Fruit fly (Drosophila melanogaster) whole organism, pupa: ENCODE results near the gene Mbs.
A peak's percentile ranks its signal among the peaks of the same experiment; 100 is the strongest.

Experiments used
- CG10348 ChIP-seq: fragments of 200-800 bp; sonication (Bioruptor generic); IDR thresholded peaks from 2 replicates; pipeline ENCODE4 v1.3.6; 2022; ENCODE audit warnings: missing biosample characterization, missing genetic modification characterization
- CG12605 ChIP-seq: fragments of 200-800 bp; sonication (Bioruptor generic); IDR thresholded peaks from 2 replicates; pipeline ENCODE4 v1.3.6; 2022; ENCODE audit warnings: missing biosample characterization, missing genetic modification characterization
- CG13204 ChIP-seq: fragments of 200-800 bp; sonication (Bioruptor generic); optimal IDR thresholded peaks from 2 replicates; lab custom pipeline; 2018; ENCODE audit warnings: missing biosample characterization, mild to moderate bottlenecking, missing genetic modification characterization, moderate library complexity
- CG14655 ChIP-seq: fragments of 200-800 bp; sonication (Bioruptor generic); optimal IDR thresholded peaks from 3 replicates; lab custom pipeline; 2017; ENCODE audit warnings: mild to moderate bottlenecking, missing biosample characterization, missing genetic modification reagents, missing genetic modification characterization
- CG15710 ChIP-seq: fragments of 200-800 bp; sonication (Bioruptor generic); optimal IDR thresholded peaks from 2 replicates; lab custom pipeline; 2018; ENCODE audit warnings: missing biosample characterization, mild to moderate bottlenecking, missing genetic modification characterization, moderate library complexity
- CG17806 ChIP-seq: fragments of 200-800 bp; sonication (Bioruptor generic); optimal IDR thresholded peaks from 2 replicates; lab custom pipeline; 2018; ENCODE audit warnings: missing biosample characterization, mild to moderate bottlenecking, missing genetic modification characterization, moderate library complexity
- CG32121 ChIP-seq: fragments of 200-800 bp; sonication (Bioruptor generic); IDR thresholded peaks from 2 replicates; pipeline ENCODE4 v1.3.6; 2022; ENCODE audit warnings: missing biosample characterization, missing genetic modification characterization
- CG34367 ChIP-seq: fragments of 200-800 bp; sonication (Bioruptor generic); optimal IDR thresholded peaks from 2 replicates; lab custom pipeline; 2018; ENCODE audit warnings: missing biosample characterization, mild to moderate bottlenecking, missing genetic modification characterization
- CG4496 ChIP-seq: fragments of 200-800 bp; sonication (Bioruptor generic); IDR thresholded peaks from 3 replicates; pipeline ENCODE4 v1.3.6; 2022; ENCODE audit warnings: missing biosample characterization, missing genetic modification characterization
- CG8159 ChIP-seq: fragments of 200-800 bp; sonication (Bioruptor generic); optimal IDR thresholded peaks from 3 replicates; lab custom pipeline; 2018; ENCODE audit warnings: missing biosample characterization, mild to moderate bottlenecking, missing genetic modification characterization, moderate library complexity
- CG8301 ChIP-seq: fragments of 200-800 bp; sonication (Bioruptor generic); optimal IDR thresholded peaks from 2 replicates; lab custom pipeline; 2018; ENCODE audit warnings: missing biosample characterization, mild to moderate bottlenecking, missing genetic modification characterization
- CG9948 ChIP-seq: fragments of 200-800 bp; sonication (Bioruptor generic); optimal IDR thresholded peaks from 2 replicates; lab custom pipeline; 2018; ENCODE audit warnings: missing biosample characterization, mild to moderate bottlenecking, missing genetic modification characterization, moderate library complexity
- D1 ChIP-seq: fragments of 200-800 bp; sonication (Bioruptor generic); optimal IDR thresholded peaks from 2 replicates; lab custom pipeline; 2018; ENCODE audit warnings: missing biosample characterization, mild to moderate bottlenecking, missing genetic modification characterization, moderate library complexity
- EcR ChIP-seq: fragments of 200-800 bp; sonication (Bioruptor generic); optimal IDR thresholded peaks from 3 replicates; lab custom pipeline; 2019; ENCODE audit warnings: missing biosample characterization, missing genetic modification characterization, mild to moderate bottlenecking, moderate library complexity, missing genetic modification reagents
- Ets98B ChIP-seq: fragments of 200-800 bp; sonication (Bioruptor generic); IDR thresholded peaks from 2 replicates; pipeline ENCODE4 v1.3.6; 2022; ENCODE audit warnings: missing biosample characterization, missing genetic modification characterization
- Pif1A ChIP-seq: fragments of 200-800 bp; sonication (Bioruptor generic); optimal IDR thresholded peaks from 3 replicates; lab custom pipeline; 2016; ENCODE audit warnings: missing biosample characterization, missing genetic modification characterization
- Pif1B ChIP-seq: fragments of 200-800 bp; sonication (Bioruptor generic); optimal IDR thresholded peaks from 3 replicates; lab custom pipeline; 2016; ENCODE audit warnings: missing biosample characterization, missing genetic modification characterization
- Snoo ChIP-seq: fragments of 200-800 bp; sonication (Bioruptor generic); optimal IDR thresholded peaks from 3 replicates; lab custom pipeline; 2017; ENCODE audit warnings: missing biosample characterization, mild to moderate bottlenecking, missing genetic modification characterization, inconsistent platforms
- fd96Ca ChIP-seq: fragments of 200-800 bp; sonication (Bioruptor generic); IDR thresholded peaks from 3 replicates; pipeline ENCODE4 v1.3.6; 2022; ENCODE audit warnings: missing biosample characterization, missing genetic modification characterization
- gl ChIP-seq: fragments of 200-800 bp; sonication (Bioruptor generic); optimal IDR thresholded peaks from 2 replicates; lab custom pipeline; 2018; ENCODE audit warnings: missing biosample characterization, mild to moderate bottlenecking, missing genetic modification characterization
- rn ChIP-seq: fragments of 200-800 bp; sonication (Bioruptor generic); IDR thresholded peaks from 2 replicates; pipeline ENCODE4 v1.3.6; 2022; ENCODE audit warnings: missing biosample characterization, missing genetic modification characterization

Gene Mbs

dm6 chr3L:16045831-16046336, 5.9 kb upstream of the Mbs start:
- TF ChIP-seq Pif1B (GFP tag; lab: Kevin White, UChicago) (peak; percentile 95), Pif1A (peak; percentile 97), rn (GFP tag; lab: Robert Waterston, UW) (peak; percentile 84), CG32121 (GFP tag; lab: Robert Waterston, UW) (peak; percentile 96), CG8301 (tag; lab: Kevin White, UChicago) (peak; percentile 94), CG9948 (peak; percentile 91), CG17806 (tag; lab: Kevin White, UChicago) (peak; percentile 94), D1 (tag; lab: Kevin White, UChicago) (peak; percentile 81), CG14655 (GFP tag; lab: Kevin White, UChicago) (peak; percentile 91), CG15710 (peak; percentile 95), CG10348 (GFP tag; lab: Robert Waterston, UW) (peak; percentile 60), CG8159 (tag; lab: Kevin White, UChicago) (peak; percentile 94), CG13204 (GFP tag; lab: Kevin White, UChicago) (peak; percentile 64), CG34367 (tag; lab: Kevin White, UChicago) (peak; percentile 95), EcR (GFP tag; lab: Kevin White, UChicago) (peak; percentile 19), Snoo (tag; lab: Kevin White, UChicago) (peak; percentile 80), gl (peak; percentile 92), fd96Ca (GFP tag; lab: Robert Waterston, UW) (peak; percentile 94), CG4496 (GFP tag; lab: Robert Waterston, UW) (peak; percentile 97), CG12605 (GFP tag; lab: Robert Waterston, UW) (peak; percentile 97), Ets98B (GFP tag; lab: Robert Waterston, UW) (peak; percentile 96)

- TF ChIP-seq Pif1B (GFP tag; lab: Kevin White, UChicago) (peak; percentile 61), CG14655 (GFP tag; lab: Kevin White, UChicago) (peak; percentile 12), CG10348 (GFP tag; lab: Robert Waterston, UW) (no peak), CG34367 (tag; lab: Kevin White, UChicago) (no peak), Pif1A (no peak), CG13204 (GFP tag; lab: Kevin White, UChicago) (peak; percentile 41), D1 (tag; lab: Kevin White, UChicago) (no peak), EcR (GFP tag; lab: Kevin White, UChicago) (no peak), CG12605 (GFP tag; lab: Robert Waterston, UW) (peak; percentile 68), CG17806 (tag; lab: Kevin White, UChicago) (peak; percentile 3), Ets98B (GFP tag; lab: Robert Waterston, UW) (peak; percentile 48; the same call in 1 of the 2 replicates), CG8301 (tag; lab: Kevin White, UChicago) (no peak), CG4496 (GFP tag; lab: Robert Waterston, UW) (peak; percentile 63; the same call in 2 of the 3 replicates), CG8159 (tag; lab: Kevin White, UChicago) (no peak), CG9948 (no peak), CG32121 (GFP tag; lab: Robert Waterston, UW) (peak; percentile 31; the same call in 1 of the 2 replicates), fd96Ca (GFP tag; lab: Robert Waterston, UW) (peak; percentile 40; the same call in 2 of the 3 replicates), rn (GFP tag; lab: Robert Waterston, UW) (no peak), gl (no peak), Snoo (tag; lab: Kevin White, UChicago) (peak; percentile 1), CG15710 (no peak)
Measured at dm6 chr3L:16046387-16047066, 5.2 kb upstream of the Mbs start.

- TF ChIP-seq EcR (GFP tag; lab: Kevin White, UChicago) (peak; percentile 93), CG4496 (GFP tag; lab: Robert Waterston, UW) (0 out of 3 replicates have a peak, but pooled peaks have one; percentile 22), gl (no peak)
- TF ChIP-seq, all 21 proteins: peak for 2
Measured at dm6 chr3L:16047105-16047504, 4.7 kb upstream of the Mbs start.

- TF ChIP-seq fd96Ca (GFP tag; lab: Robert Waterston, UW) (peak; percentile 81), Pif1B (GFP tag; lab: Kevin White, UChicago) (peak; percentile 52), CG34367 (tag; lab: Kevin White, UChicago) (peak; percentile 68), gl (peak; percentile 39), CG12605 (GFP tag; lab: Robert Waterston, UW) (peak; percentile 50; the same call in 1 of the 2 replicates), CG9948 (peak; percentile 59), Pif1A (peak; percentile 79), rn (GFP tag; lab: Robert Waterston, UW) (peak; percentile 38; the same call in 1 of the 2 replicates), CG8301 (tag; lab: Kevin White, UChicago) (peak; percentile 44), CG4496 (GFP tag; lab: Robert Waterston, UW) (peak; percentile 86), Ets98B (GFP tag; lab: Robert Waterston, UW) (peak; percentile 78), CG15710 (peak; percentile 72), CG13204 (GFP tag; lab: Kevin White, UChicago) (peak; percentile 50), CG8159 (tag; lab: Kevin White, UChicago) (peak; percentile 66), CG32121 (GFP tag; lab: Robert Waterston, UW) (peak; percentile 70), EcR (GFP tag; lab: Kevin White, UChicago) (no peak), CG14655 (GFP tag; lab: Kevin White, UChicago) (peak; percentile 64), CG17806 (tag; lab: Kevin White, UChicago) (peak; percentile 58), CG10348 (GFP tag; lab: Robert Waterston, UW) (no peak), D1 (tag; lab: Kevin White, UChicago) (peak; percentile 6), Snoo (tag; lab: Kevin White, UChicago) (peak; percentile 59)
Measured at dm6 chr3L:16048086-16048485, 3.7 kb upstream of the Mbs start.
